Fruit fly (Drosophila melanogaster) whole organism, embryonic: ENCODE results near the gene CycC.

Source experiments
- CG16779 ChIP-seq: fragments of 200-800 bp; sonication (Bioruptor generic); IDR thresholded peaks from 2 replicates; pipeline ENCODE4 v1.3.6; 2022; ENCODE audit warnings: missing biosample characterization, missing genetic modification characterization
- CTCF ChIP-seq: fragments of 200-800 bp; sonication (Bioruptor generic); optimal IDR thresholded peaks from 2 replicates; lab custom pipeline; 2017; ENCODE audit warnings: missing biosample characterization, mild to moderate bottlenecking, missing genetic modification characterization, moderate library complexity
- Gsc ChIP-seq: fragments of 200-800 bp; sonication (Bioruptor generic); IDR thresholded peaks from 2 replicates; pipeline ENCODE4 v1.3.6; 2022; ENCODE audit warnings: missing biosample characterization, missing genetic modification characterization
- H2.0 ChIP-seq: fragments of 200-800 bp; sonication (Bioruptor generic); IDR thresholded peaks from 2 replicates; pipeline ENCODE4 v1.3.6; 2022; ENCODE audit warnings: missing biosample characterization, missing genetic modification characterization
- dpn ChIP-seq, 2 experiments: fragments of 200-800 bp; sonication (Bioruptor generic); optimal IDR thresholded peaks; 3 replicates each; lab custom pipeline; 2016; ENCODE audit warnings: missing biosample characterization in 2 of 2, missing genetic modification characterization in 2 of 2
- fu2 ChIP-seq: fragments of 200-800 bp; sonication (Bioruptor generic); optimal IDR thresholded peaks from 2 replicates; lab custom pipeline; 2016; ENCODE audit warnings: missing biosample characterization, missing genetic modification characterization
- h ChIP-seq: fragments of >200 bp; optimal IDR thresholded peaks from 2 replicates; lab custom pipeline; 2017

dm6 chr3R:14846924-14847599 is 42.9 kb downstream of the CycC start:
- no peak for TF ChIP-seq fu2 (GFP tag; lab: Kevin White, UChicago)
- TF ChIP-seq H2.0 (GFP tag; lab: Robert Waterston, UW), result no peak
- TF ChIP-seq dpn (GFP tag; optimal IDR thresholded peaks at IDR 0.05; lab: Kevin White, UChicago), result no peak
- no peak for TF ChIP-seq Gsc (GFP tag; lab: Robert Waterston, UW)
- TF ChIP-seq h (lab: Kevin White, UChicago), result no peak
- no peak for TF ChIP-seq CTCF (GFP tag; lab: Kevin White, UChicago)
- no peak for TF ChIP-seq CG16779 (GFP tag; lab: Robert Waterston, UW)
